Fruit fly (Drosophila melanogaster) whole organism, pupa: ENCODE data around the gene CG33928.

ENCODE experiments used
- CG10348 ChIP-seq: fragments of 200-800 bp; sonication (Bioruptor generic); IDR thresholded peaks from 2 replicates; pipeline ENCODE4 v1.3.6; 2022; ENCODE audit warnings: missing biosample characterization, missing genetic modification characterization
- CG12605 ChIP-seq: fragments of 200-800 bp; sonication (Bioruptor generic); IDR thresholded peaks from 2 replicates; pipeline ENCODE4 v1.3.6; 2022; ENCODE audit warnings: missing biosample characterization, missing genetic modification characterization
- CG13204 ChIP-seq: fragments of 200-800 bp; sonication (Bioruptor generic); optimal IDR thresholded peaks from 2 replicates; lab custom pipeline; 2018; ENCODE audit warnings: missing biosample characterization, mild to moderate bottlenecking, missing genetic modification characterization, moderate library complexity
- CG14655 ChIP-seq: fragments of 200-800 bp; sonication (Bioruptor generic); optimal IDR thresholded peaks from 3 replicates; lab custom pipeline; 2017; ENCODE audit warnings: mild to moderate bottlenecking, missing biosample characterization, missing genetic modification reagents, missing genetic modification characterization
- CG15710 ChIP-seq: fragments of 200-800 bp; sonication (Bioruptor generic); optimal IDR thresholded peaks from 2 replicates; lab custom pipeline; 2018; ENCODE audit warnings: missing biosample characterization, mild to moderate bottlenecking, missing genetic modification characterization, moderate library complexity
- CG17806 ChIP-seq: fragments of 200-800 bp; sonication (Bioruptor generic); optimal IDR thresholded peaks from 2 replicates; lab custom pipeline; 2018; ENCODE audit warnings: missing biosample characterization, mild to moderate bottlenecking, missing genetic modification characterization, moderate library complexity
- CG32121 ChIP-seq: fragments of 200-800 bp; sonication (Bioruptor generic); IDR thresholded peaks from 2 replicates; pipeline ENCODE4 v1.3.6; 2022; ENCODE audit warnings: missing biosample characterization, missing genetic modification characterization
- CG34367 ChIP-seq: fragments of 200-800 bp; sonication (Bioruptor generic); optimal IDR thresholded peaks from 2 replicates; lab custom pipeline; 2018; ENCODE audit warnings: missing biosample characterization, mild to moderate bottlenecking, missing genetic modification characterization
- CG4496 ChIP-seq: fragments of 200-800 bp; sonication (Bioruptor generic); IDR thresholded peaks from 3 replicates; pipeline ENCODE4 v1.3.6; 2022; ENCODE audit warnings: missing biosample characterization, missing genetic modification characterization
- CG8159 ChIP-seq: fragments of 200-800 bp; sonication (Bioruptor generic); optimal IDR thresholded peaks from 3 replicates; lab custom pipeline; 2018; ENCODE audit warnings: missing biosample characterization, mild to moderate bottlenecking, missing genetic modification characterization, moderate library complexity
- CG8301 ChIP-seq: fragments of 200-800 bp; sonication (Bioruptor generic); optimal IDR thresholded peaks from 2 replicates; lab custom pipeline; 2018; ENCODE audit warnings: missing biosample characterization, mild to moderate bottlenecking, missing genetic modification characterization
- CG9948 ChIP-seq: fragments of 200-800 bp; sonication (Bioruptor generic); optimal IDR thresholded peaks from 2 replicates; lab custom pipeline; 2018; ENCODE audit warnings: missing biosample characterization, mild to moderate bottlenecking, missing genetic modification characterization, moderate library complexity
- D1 ChIP-seq: fragments of 200-800 bp; sonication (Bioruptor generic); optimal IDR thresholded peaks from 2 replicates; lab custom pipeline; 2018; ENCODE audit warnings: missing biosample characterization, mild to moderate bottlenecking, missing genetic modification characterization, moderate library complexity
- EcR ChIP-seq: fragments of 200-800 bp; sonication (Bioruptor generic); optimal IDR thresholded peaks from 3 replicates; lab custom pipeline; 2019; ENCODE audit warnings: missing biosample characterization, missing genetic modification characterization, mild to moderate bottlenecking, moderate library complexity, missing genetic modification reagents
- Ets98B ChIP-seq: fragments of 200-800 bp; sonication (Bioruptor generic); IDR thresholded peaks from 2 replicates; pipeline ENCODE4 v1.3.6; 2022; ENCODE audit warnings: missing biosample characterization, missing genetic modification characterization
- Pif1A ChIP-seq: fragments of 200-800 bp; sonication (Bioruptor generic); optimal IDR thresholded peaks from 3 replicates; lab custom pipeline; 2016; ENCODE audit warnings: missing biosample characterization, missing genetic modification characterization
- Pif1B ChIP-seq: fragments of 200-800 bp; sonication (Bioruptor generic); optimal IDR thresholded peaks from 3 replicates; lab custom pipeline; 2016; ENCODE audit warnings: missing biosample characterization, missing genetic modification characterization
- Snoo ChIP-seq: fragments of 200-800 bp; sonication (Bioruptor generic); optimal IDR thresholded peaks from 3 replicates; lab custom pipeline; 2017; ENCODE audit warnings: missing biosample characterization, mild to moderate bottlenecking, missing genetic modification characterization, inconsistent platforms
- fd96Ca ChIP-seq: fragments of 200-800 bp; sonication (Bioruptor generic); IDR thresholded peaks from 3 replicates; pipeline ENCODE4 v1.3.6; 2022; ENCODE audit warnings: missing biosample characterization, missing genetic modification characterization
- gl ChIP-seq: fragments of 200-800 bp; sonication (Bioruptor generic); optimal IDR thresholded peaks from 2 replicates; lab custom pipeline; 2018; ENCODE audit warnings: missing biosample characterization, mild to moderate bottlenecking, missing genetic modification characterization
- rn ChIP-seq: fragments of 200-800 bp; sonication (Bioruptor generic); IDR thresholded peaks from 2 replicates; pipeline ENCODE4 v1.3.6; 2022; ENCODE audit warnings: missing biosample characterization, missing genetic modification characterization

Gene CG33928

DNA sequence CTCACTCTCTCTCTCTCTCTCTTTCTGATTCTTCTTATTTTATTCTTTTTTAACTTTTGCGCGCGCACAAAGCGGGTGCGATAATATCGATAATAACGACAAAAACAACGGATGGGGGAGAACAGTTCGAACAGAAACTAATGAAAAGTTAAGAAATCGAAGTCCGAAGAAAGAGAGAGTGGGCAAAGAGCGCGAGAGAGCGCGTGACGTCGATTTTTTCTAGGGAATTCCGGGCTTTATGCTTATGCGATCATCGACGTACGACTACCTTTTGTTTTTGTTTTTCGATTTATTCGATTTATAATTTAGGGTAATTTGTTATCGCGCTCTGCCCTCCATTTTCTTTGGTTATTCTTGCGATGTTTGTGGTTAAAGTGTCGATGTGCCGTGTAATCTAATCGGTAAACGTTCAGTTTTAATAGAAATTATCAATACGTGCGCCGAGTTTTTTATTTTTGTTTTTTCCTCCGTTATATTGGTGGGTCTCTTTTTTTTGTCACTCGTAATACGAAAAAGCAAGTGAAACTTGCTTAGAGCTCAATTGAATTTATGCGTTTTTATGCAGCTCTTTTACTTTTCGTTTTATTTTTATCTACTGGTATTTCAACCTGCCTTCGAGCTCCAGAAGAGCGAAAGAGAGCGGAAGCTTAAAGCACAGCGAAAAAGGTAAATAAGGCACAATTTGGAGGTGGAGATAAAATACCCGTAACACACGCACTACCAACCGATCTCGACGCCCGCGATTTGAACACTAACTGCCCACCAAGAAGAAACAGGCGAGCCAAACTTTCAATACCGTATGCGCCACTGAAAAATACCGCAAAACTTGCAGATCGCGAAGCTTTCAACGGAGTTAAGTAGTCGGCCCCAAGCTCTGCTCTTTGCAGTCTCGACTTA is 13.5 kb upstream of the CG33928 start, which contains the start of gene dl:
dl (minus strand) TSS at position 757 of the 897 bp plus-strand sequence.
- TF ChIP-seq CG4496 (GFP tag; lab: Robert Waterston, UW) (peak; percentile 33; the same call in 2 of the 3 replicates), CG9948 (tag; lab: Kevin White, UChicago) (peak; percentile 31), fd96Ca (GFP tag; lab: Robert Waterston, UW) (peak; percentile 77), CG34367 (tag; lab: Kevin White, UChicago) (no peak), Ets98B (GFP tag; lab: Robert Waterston, UW) (peak; percentile 43), CG12605 (GFP tag; lab: Robert Waterston, UW) (peak; percentile 62; the same call in 1 of the 2 replicates), CG15710 (tag; lab: Kevin White, UChicago) (peak; percentile 27), gl (tag; lab: Kevin White, UChicago) (peak; percentile 14), D1 (tag; lab: Kevin White, UChicago) (no peak), CG10348 (GFP tag; lab: Robert Waterston, UW) (no peak), EcR (GFP tag; lab: Kevin White, UChicago) (peak; percentile 22), CG8301 (tag; lab: Kevin White, UChicago) (peak; percentile 68), rn (GFP tag; lab: Robert Waterston, UW) (peak; percentile 62), CG13204 (GFP tag; lab: Kevin White, UChicago) (no peak), Snoo (no peak), CG14655 (peak; percentile 69), CG8159 (tag; lab: Kevin White, UChicago) (no peak), Pif1A (GFP tag; lab: Kevin White, UChicago) (peak; percentile 42), CG32121 (GFP tag; lab: Robert Waterston, UW) (peak; percentile 68), Pif1B (GFP tag; lab: Kevin White, UChicago) (peak; percentile 50), CG17806 (tag; lab: Kevin White, UChicago) (peak; percentile 7)

DNA sequence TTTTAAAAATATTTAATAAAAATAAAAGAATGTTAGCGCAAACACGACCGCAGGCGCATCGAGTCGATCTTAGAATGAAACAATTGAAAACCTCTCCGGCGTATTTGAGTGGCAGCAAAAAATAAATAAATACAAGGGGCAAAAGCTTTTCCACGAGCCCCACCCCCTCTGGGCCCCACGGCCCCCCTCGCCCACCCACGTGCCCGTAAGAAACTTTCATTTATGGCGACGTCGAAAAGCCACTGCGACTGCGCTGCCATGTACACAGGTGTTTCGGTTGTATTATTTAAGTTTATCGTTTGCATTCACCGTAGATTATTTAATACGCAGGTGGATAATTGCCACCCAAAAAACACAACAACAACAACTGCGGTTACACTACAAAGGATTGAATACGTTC is 12.0 kb upstream of the CG33928 start:
- TF ChIP-seq CG32121 (GFP tag; lab: Robert Waterston, UW), result 0 out of 2 replicates have a peak, but pooled peaks have one; percentile 27
- TF ChIP-seq CG8159 (tag; lab: Kevin White, UChicago), result no peak
- TF ChIP-seq CG4496 (GFP tag; lab: Robert Waterston, UW), result peak; percentile 53; the same call in 2 of the 3 replicates

DNA sequence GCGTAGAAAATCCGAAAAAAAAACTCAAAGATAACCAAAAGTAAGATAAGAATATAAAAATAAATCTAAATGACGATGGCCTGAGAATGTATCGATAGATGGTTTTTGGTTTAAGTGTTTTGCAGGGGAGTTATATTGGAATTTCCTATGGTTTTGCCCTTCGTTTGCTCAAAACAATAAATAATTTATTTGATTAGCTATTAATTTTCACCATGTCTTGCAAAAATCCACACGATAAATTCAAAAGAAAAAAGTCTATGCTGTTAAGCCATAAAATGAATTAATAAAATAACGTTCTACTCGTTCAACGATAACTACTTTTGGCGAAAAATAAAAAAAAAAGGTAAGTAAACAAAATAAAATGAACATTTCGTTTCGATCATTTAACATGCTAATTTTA is 10.7 kb upstream of the CG33928 start:
- TF ChIP-seq CG4496 (GFP tag; lab: Robert Waterston, UW), result no peak
- no peak for TF ChIP-seq Snoo
- no peak for TF ChIP-seq CG10348 (GFP tag; lab: Robert Waterston, UW)
- no peak for TF ChIP-seq fd96Ca (GFP tag; lab: Robert Waterston, UW)
- no peak for TF ChIP-seq CG8159 (tag; lab: Kevin White, UChicago)
- TF ChIP-seq Pif1B (GFP tag; lab: Kevin White, UChicago), result no peak
- no peak for TF ChIP-seq CG9948 (tag; lab: Kevin White, UChicago)
- TF ChIP-seq CG34367 (tag; lab: Kevin White, UChicago), result no peak
- no peak for TF ChIP-seq rn (GFP tag; lab: Robert Waterston, UW)
- no peak for TF ChIP-seq CG12605 (GFP tag; lab: Robert Waterston, UW)
- no peak for TF ChIP-seq Pif1A (GFP tag; lab: Kevin White, UChicago)
- TF ChIP-seq CG14655, result no peak

DNA sequence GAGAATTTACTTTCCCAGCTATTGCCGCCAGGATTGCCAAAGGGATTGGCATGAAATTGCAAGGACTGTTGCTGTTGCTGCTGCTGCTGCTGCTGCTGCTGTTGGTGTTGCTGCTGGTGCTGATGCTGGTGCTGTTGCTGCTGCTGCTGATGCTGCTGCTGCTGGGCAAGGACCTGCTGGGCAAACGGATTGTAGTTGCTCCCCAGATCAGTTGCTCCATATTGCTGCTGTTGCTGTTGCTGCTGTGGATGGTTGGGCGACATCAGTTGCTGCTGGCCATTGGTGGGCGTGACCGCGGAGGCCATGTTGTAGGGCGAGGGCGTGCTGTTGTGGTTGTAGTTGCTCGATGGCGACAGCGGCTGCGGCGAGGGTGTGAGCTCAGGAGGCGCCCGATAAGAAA is 1.2 kb upstream of the CG33928 start:
- no peak for TF ChIP-seq CG13204 (GFP tag; lab: Kevin White, UChicago)
- TF ChIP-seq CG17806 (tag; lab: Kevin White, UChicago), result no peak
- no peak for TF ChIP-seq fd96Ca (GFP tag; lab: Robert Waterston, UW)
- TF ChIP-seq CG10348 (GFP tag; lab: Robert Waterston, UW), result no peak
- TF ChIP-seq CG34367 (tag; lab: Kevin White, UChicago), result no peak
- TF ChIP-seq EcR (GFP tag; lab: Kevin White, UChicago), result no peak
- no peak for TF ChIP-seq CG8159 (tag; lab: Kevin White, UChicago)
- no peak for TF ChIP-seq rn (GFP tag; lab: Robert Waterston, UW)
- no peak for TF ChIP-seq Pif1B (GFP tag; lab: Kevin White, UChicago)
- TF ChIP-seq CG4496 (GFP tag; lab: Robert Waterston, UW), result no peak
- no peak for TF ChIP-seq CG8301 (tag; lab: Kevin White, UChicago)
- TF ChIP-seq gl (tag; lab: Kevin White, UChicago), result no peak
- TF ChIP-seq CG14655, result no peak
- TF ChIP-seq Pif1A (GFP tag; lab: Kevin White, UChicago), result no peak
- TF ChIP-seq Snoo, result no peak

DNA sequence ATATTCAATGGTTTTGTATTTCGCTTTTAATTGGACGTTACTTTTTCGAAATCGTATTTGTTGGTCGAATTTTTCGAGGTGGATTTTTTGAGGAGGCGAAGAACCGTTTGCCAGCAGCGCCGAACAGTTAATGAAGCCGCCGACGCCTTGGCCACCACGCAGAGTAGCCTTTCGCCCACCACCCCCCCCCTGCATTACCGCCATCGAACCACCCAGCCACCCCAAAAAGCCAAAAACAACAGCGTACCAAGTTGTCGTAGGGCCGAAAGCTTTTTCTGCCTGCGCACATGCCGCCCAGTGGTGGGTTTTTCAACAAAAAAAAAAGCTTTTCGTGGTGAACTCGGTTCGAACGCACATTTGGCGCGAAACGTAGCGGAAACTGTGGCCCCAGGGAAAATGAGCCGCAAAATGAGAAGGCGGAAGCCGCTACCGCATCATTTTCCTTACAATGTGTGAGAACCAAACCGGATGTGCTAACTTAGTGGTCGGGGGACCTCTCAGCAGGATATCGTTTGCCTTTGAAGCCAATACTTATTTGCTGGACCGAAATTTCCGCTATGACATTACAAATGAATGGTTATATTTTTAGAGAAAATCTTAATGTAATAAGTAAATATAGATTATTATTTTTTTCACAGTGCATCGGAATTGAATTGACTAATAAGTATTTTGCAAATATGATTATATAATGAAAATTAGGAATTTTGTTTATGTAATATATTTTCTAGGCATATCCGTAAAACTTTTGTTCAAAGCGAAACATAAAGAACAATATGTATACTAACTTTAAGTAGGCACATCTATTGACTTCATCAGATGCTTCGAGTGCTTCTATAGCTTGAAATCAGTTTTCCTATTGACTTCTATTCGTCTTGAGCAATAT is 3.1 kb downstream of the CG33928 start, which contains the start of the genes Dif and CG5043:
Dif (minus strand) TSS at position 132 of the 883 bp plus-strand sequence.
CG5043 (plus strand) TSS at position 833 of the 883 bp plus-strand sequence.
- peak; percentile 46; the same call in 1 of the 3 replicates for TF ChIP-seq CG4496 (GFP tag; lab: Robert Waterston, UW)
- no peak for TF ChIP-seq CG15710 (tag; lab: Kevin White, UChicago)
- TF ChIP-seq D1 (tag; lab: Kevin White, UChicago), result no peak
- no peak for TF ChIP-seq CG17806 (tag; lab: Kevin White, UChicago)
- no peak for TF ChIP-seq Pif1B (GFP tag; lab: Kevin White, UChicago)
- no peak for TF ChIP-seq CG14655
- no peak for TF ChIP-seq CG8159 (tag; lab: Kevin White, UChicago)
- TF ChIP-seq Ets98B (GFP tag; lab: Robert Waterston, UW), result peak; percentile 36; the same call in 1 of the 2 replicates
- TF ChIP-seq rn (GFP tag; lab: Robert Waterston, UW), result no peak
